Worm (Caenorhabditis elegans): ENCODE measurements around the gene C41C4.9.
A peak's percentile ranks its signal among the peaks of the same experiment; 100 is the strongest.

C41C4.9 gene

ce11 chrII:8106921-8107695 is at the start of gene C41C4.9, which contains the start of gene chst-1:
C41C4.9 (plus strand) TSS chrII:8107645.
chst-1 (minus strand) TSS chrII:8106971.
- TF ChIP-seq F13H6.1 (tag; optimal IDR thresholded peaks at IDR 0.05) (peak; percentile 65), blmp-1 (tag; optimal IDR thresholded peaks at IDR 0.05; ENCODE audit: insufficient read depth) (peak; percentile 18), C34F6.9 (tag; optimal IDR thresholded peaks at IDR 0.05) (peak; percentile 33), elt-3 (tag; optimal IDR thresholded peaks at IDR 0.05) (no peak), dmd-4 (tag; optimal IDR thresholded peaks at IDR 0.05) (no peak), unc-55 (GFP tag; optimal IDR thresholded peaks at IDR 0.05) (no peak), ceh-82 (tag; optimal IDR thresholded peaks at IDR 0.05) (no peak), nhr-77 (tag; optimal IDR thresholded peaks at IDR 0.05) (no peak), gmeb-1 (tag; optimal IDR thresholded peaks at IDR 0.05) (peak; percentile 60), ceh-16 (tag; optimal IDR thresholded peaks at IDR 0.05) (peak; percentile 14), ztf-4 (tag; optimal IDR thresholded peaks at IDR 0.05) (peak; percentile 53), elt-1 (tag; optimal IDR thresholded peaks at IDR 0.05) (no peak), ztf-1 (GFP tag; conservative IDR thresholded peaks at IDR 0.05) (no peak), lsy-2 (tag; optimal IDR thresholded peaks at IDR 0.05) (peak in 1 of 2 experiments; percentile 69), skn-1 (tag; optimal IDR thresholded peaks at IDR 0.05) (no peak), lin-13 (GFP tag; optimal IDR thresholded peaks at IDR 0.05) (peak; percentile 67), ama-1 (optimal IDR thresholded peaks at IDR 0.05) (no peak), alr-1 (tag; optimal IDR thresholded peaks at IDR 0.05) (no peak), mbf-1 (tag; optimal IDR thresholded peaks at IDR 0.05) (no peak), sem-4 (tag; optimal IDR thresholded peaks at IDR 0.05) (peak; percentile 10), unc-62 (GFP tag; optimal IDR thresholded peaks at IDR 0.05) (no peak), ztf-11 (tag; optimal IDR thresholded peaks at IDR 0.05) (no peak), nhr-12 (tag; optimal IDR thresholded peaks at IDR 0.05) (no peak), egl-27 (tag; optimal IDR thresholded peaks at IDR 0.05) (peak; percentile 64), R02D3.7 (tag; optimal IDR thresholded peaks at IDR 0.05) (no peak), nhr-23 (tag; optimal IDR thresholded peaks at IDR 0.05) (no peak), mdl-1 (tag; optimal IDR thresholded peaks at IDR 0.05) (no peak), unc-39 (tag; optimal IDR thresholded peaks at IDR 0.05) (no peak), nhr-21 (tag; optimal IDR thresholded peaks at IDR 0.05) (peak; percentile 65), zag-1 (tag; optimal IDR thresholded peaks at IDR 0.05) (no peak), peb-1 (tag; optimal IDR thresholded peaks at IDR 0.05) (no peak), lin-39 (tag; optimal IDR thresholded peaks at IDR 0.05) (no peak), Y55F3AM.14 (GFP tag; optimal IDR thresholded peaks at IDR 0.05) (peak; percentile 72), fos-1 (tag; optimal IDR thresholded peaks at IDR 0.05) (peak; percentile 87), lin-11 (tag; optimal IDR thresholded peaks at IDR 0.05) (peak; percentile 29), nhr-237 (tag; optimal IDR thresholded peaks at IDR 0.05) (no peak), nhr-11 (tag; optimal IDR thresholded peaks at IDR 0.05) (peak; percentile 78), sma-3 (GFP tag; optimal IDR thresholded peaks at IDR 0.05) (peak; percentile 74), nhr-129 (tag; optimal IDR thresholded peaks at IDR 0.05) (peak; percentile 89), nhr-10 (tag; optimal IDR thresholded peaks at IDR 0.05) (no peak), sma-9 (GFP tag; optimal IDR thresholded peaks at IDR 0.05) (peak; percentile 82), sma-9 (tag; optimal IDR thresholded peaks at IDR 0.05) (no peak), nhr-25 (tag; optimal IDR thresholded peaks at IDR 0.05) (no peak), aly-2 (tag; optimal IDR thresholded peaks at IDR 0.05) (no peak), crh-2 (tag; optimal IDR thresholded peaks at IDR 0.05) (peak; percentile 13), ZK546.5 (tag; optimal IDR thresholded peaks at IDR 0.05) (no peak), snpc-4 (tag; optimal IDR thresholded peaks at IDR 0.05) (no peak), mab-5 (tag; optimal IDR thresholded peaks at IDR 0.05) (no peak), nhr-6 (tag; optimal IDR thresholded peaks at IDR 0.05) (no peak)

Measured in whole organism, L2 larva.